Fruit fly (Drosophila melanogaster): ENCODE data around the gene CG12983.
A peak's percentile ranks its signal among the peaks of the same experiment; 100 is the strongest.

The CG12983 gene

dm6 chr3L:21010846-21011607 lies 44.5 kb upstream of the CG12983 start (continued):
- TF ChIP-seq CG11695 (GFP tag; IDR thresholded peaks at IDR 0.05): 0 out of 3 replicates have a peak, but pooled peaks have one; percentile 29
- peak; percentile 9 for TF ChIP-seq Blimp-1 (GFP tag; optimal IDR thresholded peaks at IDR 0.05)
- no peak for TF ChIP-seq usp (GFP tag; optimal IDR thresholded peaks at IDR 0.05)
- TF ChIP-seq Sox100B (GFP tag; optimal IDR thresholded peaks at IDR 0.05): peak; percentile 45
- no peak for TF ChIP-seq Dip3 (GFP tag; optimal IDR thresholded peaks at IDR 0.05)
- peak; percentile 90 for TF ChIP-seq ftz-f1 (GFP tag; optimal IDR thresholded peaks at IDR 0.05)
- no peak for TF ChIP-seq CG4617 (GFP tag; optimal IDR thresholded peaks at IDR 0.05; ENCODE audit: borderline replicate concordance)
- TF ChIP-seq ab (GFP tag; optimal IDR thresholded peaks at IDR 0.05): no peak
- TF ChIP-seq amos (GFP tag; IDR thresholded peaks at IDR 0.05; ENCODE audit: partially characterized antibody): no peak
- peak; percentile 32 for TF ChIP-seq Deaf1 (tag; optimal IDR thresholded peaks at IDR 0.05)
- TF ChIP-seq Xrp1 (GFP tag; IDR thresholded peaks at IDR 0.05): no peak; the same call in 1 of the 2 replicates
- TF ChIP-seq CG12769 (tag; optimal IDR thresholded peaks at IDR 0.05): no peak
- TF ChIP-seq HHEX (GFP tag; optimal IDR thresholded peaks at IDR 0.05): peak; percentile 32
- no peak for TF ChIP-seq Taf1 (GFP tag; IDR thresholded peaks at IDR 0.05)
- no peak for TF ChIP-seq CG17802 (tag; optimal IDR thresholded peaks at IDR 0.05)
- TF ChIP-seq CG12071 (GFP tag; optimal IDR thresholded peaks at IDR 0.05): no peak
- no peak for TF ChIP-seq CG18764 (GFP tag; optimal IDR thresholded peaks at IDR 0.05)
- TF ChIP-seq pho (GFP tag; optimal IDR thresholded peaks at IDR 0.05): peak; percentile 20
- TF ChIP-seq mld (GFP tag; IDR thresholded peaks at IDR 0.05; ENCODE audit: partially characterized antibody): no peak
- TF ChIP-seq fd96Cb (tag; optimal IDR thresholded peaks at IDR 0.05): peak; percentile 19
- TF ChIP-seq CG7357 (GFP tag; IDR thresholded peaks at IDR 0.05): 0 out of 3 replicates have a peak, but pooled peaks have one; percentile 20
- TF ChIP-seq Dip2 (GFP tag; IDR thresholded peaks at IDR 0.05): no peak
- TF ChIP-seq wek (GFP tag; optimal IDR thresholded peaks at IDR 0.05): no peak
- no peak for TF ChIP-seq az2 (GFP tag; optimal IDR thresholded peaks at IDR 0.05)
- TF ChIP-seq D19B (GFP tag; optimal IDR thresholded peaks at IDR 0.05): peak; percentile 32
- no peak for TF ChIP-seq toy (GFP tag; IDR thresholded peaks at IDR 0.05)
- TF ChIP-seq salm (tag; optimal IDR thresholded peaks at IDR 0.05): no peak
- no peak for TF ChIP-seq sim (GFP tag; IDR thresholded peaks at IDR 0.05)
- TF ChIP-seq tx (GFP tag; optimal IDR thresholded peaks at IDR 0.05): no peak
- no peak for TF ChIP-seq CG4820 (GFP tag; optimal IDR thresholded peaks at IDR 0.05)
- TF ChIP-seq CG12659 (GFP tag; optimal IDR thresholded peaks at IDR 0.05): peak; percentile 18
- TF ChIP-seq CG1603 (tag; optimal IDR thresholded peaks at IDR 0.05): no peak
- no peak for TF ChIP-seq bigmax (GFP tag; optimal IDR thresholded peaks at IDR 0.05)
- TF ChIP-seq CTCF (GFP tag; optimal IDR thresholded peaks at IDR 0.05): no peak
- TF ChIP-seq fd102C (GFP tag; optimal IDR thresholded peaks at IDR 0.05): no peak
- peak; percentile 70 for TF ChIP-seq yki (optimal IDR thresholded peaks at IDR 0.05)
- no peak for TF ChIP-seq sisA (GFP tag; IDR thresholded peaks at IDR 0.05)
- TF ChIP-seq fd3F (GFP tag; optimal IDR thresholded peaks at IDR 0.05): peak; percentile 24
- no peak for TF ChIP-seq Bdp1 (GFP tag; optimal IDR thresholded peaks at IDR 0.05)
- no peak for TF ChIP-seq Kr (GFP tag; optimal IDR thresholded peaks at IDR 0.05)
- no peak for TF ChIP-seq inv (GFP tag; IDR thresholded peaks at IDR 0.05; ENCODE audit: partially characterized antibody)
- TF ChIP-seq Six4 (GFP tag; optimal IDR thresholded peaks at IDR 0.05): no peak
- no peak for TF ChIP-seq CG8765 (GFP tag; IDR thresholded peaks at IDR 0.05)
- no peak for TF ChIP-seq CHES-1-like (GFP tag; optimal IDR thresholded peaks at IDR 0.05)
- TF ChIP-seq CG2889 (GFP tag; IDR thresholded peaks at IDR 0.05): no peak
- no peak for TF ChIP-seq B-H1 (GFP tag; IDR thresholded peaks at IDR 0.05)
- TF ChIP-seq ssp (GFP tag; IDR thresholded peaks at IDR 0.05): no peak
- TF ChIP-seq CG3726 (GFP tag; IDR thresholded peaks at IDR 0.05): no peak
- TF ChIP-seq CG9727 (GFP tag; optimal IDR thresholded peaks at IDR 0.05): peak; percentile 59
- TF ChIP-seq CG9876 (GFP tag; optimal IDR thresholded peaks at IDR 0.05): no peak
- TF ChIP-seq CG34422 (GFP tag; IDR thresholded peaks at IDR 0.05): no peak
